Fruit fly (Drosophila melanogaster) whole organism, adult: Measurements from ENCODE around the gene CG9692.

Experiments
- CG11617 ChIP-seq: fragments of 200-800 bp; sonication (Bioruptor generic); optimal IDR thresholded peaks from 2 replicates; lab custom pipeline; 2017; ENCODE audit warnings: mild to moderate bottlenecking, missing biosample characterization, missing genetic modification reagents, missing genetic modification characterization
- CG5204 ChIP-seq: fragments of 200-800 bp; sonication (Bioruptor generic); optimal IDR thresholded peaks from 2 replicates; lab custom pipeline; 2016; ENCODE audit warnings: missing biosample characterization, missing genetic modification characterization
- CG7045 ChIP-seq: fragments of 200-800 bp; sonication (Bioruptor generic); optimal IDR thresholded peaks from 2 replicates; lab custom pipeline; 2017; ENCODE audit warnings: missing biosample characterization, mild to moderate bottlenecking, missing genetic modification characterization
- Crg-1 ChIP-seq: fragments of 200-800 bp; sonication (Bioruptor generic); optimal IDR thresholded peaks from 2 replicates; lab custom pipeline; 2016; ENCODE audit warnings: missing biosample characterization, missing genetic modification characterization
- bab1 ChIP-seq: fragments of 200-800 bp; sonication (Bioruptor generic); optimal IDR thresholded peaks from 3 replicates; lab custom pipeline; 2019; ENCODE audit warnings: missing biosample characterization, mild to moderate bottlenecking, missing genetic modification characterization, moderate library complexity
- kay ChIP-seq: fragments of 200-800 bp; sonication (Bioruptor generic); peaks from one replicate; lab custom pipeline; 2016; ENCODE audit warnings: missing biosample characterization, missing genetic modification characterization, borderline replicate concordance
- pad ChIP-seq: fragments of 200-800 bp; sonication (Bioruptor generic); optimal IDR thresholded peaks from 3 replicates; lab custom pipeline; 2017; ENCODE audit warnings: missing biosample characterization, missing genetic modification characterization, mild to moderate bottlenecking, moderate library complexity, missing genetic modification reagents

dm6 chr3L:16750750-16751149 is 46.0 kb downstream of the CG9692 start:
- TF ChIP-seq CG5204 (GFP tag; lab: Kevin White, UChicago) (no peak), CG11617 (GFP tag; lab: Kevin White, UChicago) (no peak), CG7045 (no peak), pad (GFP tag; lab: Kevin White, UChicago) (no peak), kay (no peak), Crg-1 (no peak), bab1 (no peak)
